Fruit fly (Drosophila melanogaster) whole organism: ENCODE data around the gene CG32117.

Experiments
- CG8478 ChIP-seq: fragments of >200 bp; optimal IDR thresholded peaks from 2 replicates; lab custom pipeline; 2018; ENCODE audit warnings: inconsistent platforms
- EcR ChIP-seq, 2 experiments: fragments of >200 bp; optimal IDR thresholded peaks; 2 replicates each; lab custom pipeline; 2017; ENCODE audit warnings: missing biosample characterization in 2 of 2, missing genetic modification characterization in 2 of 2, missing genetic modification reagents in 2 of 2
- pan ChIP-seq: fragments of >200 bp; optimal IDR thresholded peaks from 2 replicates; lab custom pipeline; 2017
- psq ChIP-seq: fragments of >200 bp; optimal IDR thresholded peaks from 2 replicates; lab custom pipeline; 2017
- usp ChIP-seq: fragments of >200 bp; optimal IDR thresholded peaks from 2 replicates; lab custom pipeline; 2017; ENCODE audit warnings: missing biosample characterization, missing genetic modification characterization, mixed read lengths

DNA sequence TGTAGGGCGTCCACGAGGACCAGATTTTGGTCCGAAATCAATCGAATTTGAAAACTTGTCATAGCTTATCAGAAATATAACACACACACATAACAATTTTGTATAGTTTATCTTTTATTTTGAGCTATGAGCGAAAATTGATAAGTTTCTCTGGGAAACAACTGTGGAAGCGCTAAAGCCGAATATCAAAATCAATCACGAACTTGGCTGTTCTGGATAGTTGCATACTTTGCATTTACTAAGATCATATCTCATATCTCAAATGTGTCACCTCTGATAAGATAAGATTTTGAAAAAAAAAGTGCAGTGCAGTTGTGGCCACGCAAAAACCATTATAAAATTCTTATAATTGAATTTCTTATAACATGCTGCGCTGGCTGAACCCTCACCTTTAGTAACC, at the start of gene CG32117:
- no peak for TF ChIP-seq psq
- TF ChIP-seq usp (GFP tag; lab: Kevin White, UChicago): no peak
- no peak for TF ChIP-seq CG8478
- TF ChIP-seq pan (lab: Kevin White, UChicago): no peak
- no peak for TF ChIP-seq EcR (GFP tag; optimal IDR thresholded peaks at IDR 0.05; lab: Kevin White, UChicago)
